Fruit fly (Drosophila melanogaster) whole organism, embryonic: Measurements from ENCODE around the gene CG17343.
A peak's percentile ranks its signal among the peaks of the same experiment; 100 is the strongest.

Experiments used
- ATbp ChIP-seq: fragments of 200-800 bp; sonication (Bioruptor generic); optimal IDR thresholded peaks from 2 replicates; lab custom pipeline; 2017; ENCODE audit warnings: missing biosample characterization, mild to moderate bottlenecking, missing genetic modification characterization, missing genetic modification reagents
- Adf1 ChIP-seq: fragments of 200-800 bp; sonication (Bioruptor generic); IDR thresholded peaks from 2 replicates; pipeline ENCODE4 v1.3.6; 2022; ENCODE audit warnings: missing biosample characterization, missing genetic modification characterization
- Awh ChIP-seq: fragments of 200-800 bp; sonication (Bioruptor generic); IDR thresholded peaks from 2 replicates; pipeline ENCODE4, ENCODE4 v1.3.6; 2022; ENCODE audit warnings: missing biosample characterization, missing genetic modification characterization
- Bgb ChIP-seq: fragments of 200-800 bp; sonication (Bioruptor generic); IDR thresholded peaks from 2 replicates; pipeline ENCODE4 v1.3.6; 2022; ENCODE audit warnings: missing biosample characterization, missing genetic modification characterization; ENCODE audit not compliant: partially characterized antibody
- CG10321 ChIP-seq: fragments of 200-800 bp; sonication (Bioruptor generic); IDR thresholded peaks from 2 replicates; pipeline ENCODE4 v1.3.6; 2022; ENCODE audit warnings: missing biosample characterization, missing genetic modification characterization
- CG15601 ChIP-seq: fragments of 200-800 bp; sonication (Bioruptor generic); optimal IDR thresholded peaks from 3 replicates; lab custom pipeline; 2019; ENCODE audit warnings: missing biosample characterization, mild to moderate bottlenecking, missing genetic modification characterization, moderate library complexity
- CG18599 ChIP-seq: fragments of 200-800 bp; sonication (Bioruptor generic); optimal IDR thresholded peaks from 3 replicates; lab custom pipeline; 2017; ENCODE audit warnings: missing biosample characterization, missing genetic modification characterization, mild to moderate bottlenecking, moderate library complexity, missing genetic modification reagents
- CG2199 ChIP-seq: fragments of 200-800 bp; sonication (Bioruptor generic); IDR thresholded peaks from 3 replicates; pipeline ENCODE4 v1.3.6; 2022; ENCODE audit warnings: missing biosample characterization, missing genetic modification characterization
- CG31224 ChIP-seq: fragments of 200-800 bp; sonication (Bioruptor generic); IDR thresholded peaks from 2 replicates; pipeline ENCODE4 v1.3.6; 2022; ENCODE audit warnings: missing biosample characterization, missing genetic modification characterization
- CG32532 ChIP-seq: fragments of 200-800 bp; sonication (Bioruptor generic); IDR thresholded peaks from 2 replicates; pipeline ENCODE4 v1.3.6; 2022; ENCODE audit warnings: missing biosample characterization, missing genetic modification characterization
- CG3838 ChIP-seq: fragments of 200-800 bp; sonication (Bioruptor generic); optimal IDR thresholded peaks from 3 replicates; lab custom pipeline; 2016; ENCODE audit warnings: missing biosample characterization, missing genetic modification characterization
- CG6765 ChIP-seq: fragments of 200-800 bp; sonication (Bioruptor generic); optimal IDR thresholded peaks from 3 replicates; lab custom pipeline; 2017; ENCODE audit warnings: missing biosample characterization, mild to moderate bottlenecking, missing genetic modification characterization
- CG6791 ChIP-seq: fragments of 200-800 bp; sonication (Bioruptor generic); IDR thresholded peaks from 3 replicates; pipeline ENCODE4 v1.3.6; 2022; ENCODE audit warnings: missing biosample characterization, missing genetic modification characterization; ENCODE audit not compliant: partially characterized antibody
- CG6813 ChIP-seq: fragments of 200-800 bp; sonication (Bioruptor generic); optimal IDR thresholded peaks from 2 replicates; lab custom pipeline; 2017; ENCODE audit warnings: missing biosample characterization, missing genetic modification characterization, mild to moderate bottlenecking, moderate library complexity, missing genetic modification reagents
- CG7745 ChIP-seq: fragments of 200-800 bp; sonication (Bioruptor generic); optimal IDR thresholded peaks from 2 replicates; lab custom pipeline; 2018; ENCODE audit warnings: missing biosample characterization, mild to moderate bottlenecking, missing genetic modification characterization, moderate library complexity
- CG8924 ChIP-seq: fragments of 200-800 bp; optimal IDR thresholded peaks from 3 replicates; lab custom pipeline; 2019; ENCODE audit warnings: missing biosample characterization, mild to moderate bottlenecking, missing genetic modification characterization, moderate library complexity
- CG9609 ChIP-seq: fragments of 200-800 bp; sonication (Bioruptor generic); optimal IDR thresholded peaks from 3 replicates; lab custom pipeline; 2016; ENCODE audit warnings: missing biosample characterization, missing genetic modification characterization
- CG9797 ChIP-seq: fragments of 200-800 bp; sonication (Bioruptor generic); optimal IDR thresholded peaks from 3 replicates; lab custom pipeline; 2018; ENCODE audit warnings: missing biosample characterization, mild to moderate bottlenecking, missing genetic modification characterization
- CoRest ChIP-seq: fragments of 200-800 bp; sonication (Bioruptor generic); optimal IDR thresholded peaks from 3 replicates; lab custom pipeline; 2018; ENCODE audit warnings: missing biosample characterization, mild to moderate bottlenecking, missing genetic modification characterization, moderate library complexity
- Deaf1 ChIP-seq: fragments of 200-800 bp; optimal IDR thresholded peaks from 3 replicates; lab custom pipeline; 2019; ENCODE audit warnings: missing biosample characterization, mild to moderate bottlenecking, missing genetic modification characterization, moderate library complexity
- Dll ChIP-seq: fragments of 200-800 bp; sonication (Bioruptor generic); IDR thresholded peaks from 4 replicates; pipeline ENCODE4 v1.3.6; 2022; ENCODE audit warnings: missing biosample characterization, missing genetic modification characterization; ENCODE audit not compliant: partially characterized antibody
- GATAe ChIP-seq: fragments of 200-800 bp; sonication (Bioruptor generic); conservative IDR thresholded peaks from 2 replicates; pipeline ENCODE4 v1.3.6; 2022; ENCODE audit warnings: missing biosample characterization, missing genetic modification characterization
- H2.0 ChIP-seq: fragments of 200-800 bp; sonication (Bioruptor generic); IDR thresholded peaks from 2 replicates; pipeline ENCODE4 v1.3.6; 2022; ENCODE audit warnings: missing biosample characterization, missing genetic modification characterization
- HHEX ChIP-seq: fragments of 200-800 bp; sonication (Bioruptor generic); optimal IDR thresholded peaks from 3 replicates; lab custom pipeline; 2017; ENCODE audit warnings: missing biosample characterization, mild to moderate bottlenecking, missing genetic modification characterization, missing genetic modification reagents
- Hey ChIP-seq: fragments of 200-800 bp; sonication (Bioruptor generic); optimal IDR thresholded peaks from 3 replicates; lab custom pipeline; 2018; ENCODE audit warnings: missing biosample characterization, mild to moderate bottlenecking, missing genetic modification characterization
- Pdp1 ChIP-seq, 2 experiments: fragments of 200-800 bp; sonication (Bioruptor generic); optimal IDR thresholded peaks; 3 replicates each; lab custom pipeline; 2016; ENCODE audit warnings: missing biosample characterization in 2 of 2, missing genetic modification characterization in 2 of 2, mild to moderate bottlenecking in 1 of 2, moderate library complexity in 1 of 2
- Side ChIP-seq: fragments of 200-800 bp; sonication (Bioruptor generic); optimal IDR thresholded peaks from 2 replicates; lab custom pipeline; 2016; ENCODE audit warnings: missing biosample characterization, missing genetic modification characterization
- Trl ChIP-seq, 3 experiments: fragments of >200 bp in 2 of 3; fragments of 200-800 bp in 1 of 3; sonication (Bioruptor generic) in 1 of 3; optimal IDR thresholded peaks; 2 replicates in 1 of 3; 3 replicates in 2 of 3; lab custom pipeline; 2016 to 2017; ENCODE audit warnings: missing biosample characterization in 1 of 3, missing genetic modification characterization in 1 of 3
- abd-A ChIP-seq: fragments of 200-800 bp; sonication (Bioruptor generic); optimal IDR thresholded peaks from 3 replicates; lab custom pipeline; 2019; ENCODE audit warnings: missing biosample characterization, mild to moderate bottlenecking, missing genetic modification characterization, moderate library complexity
- ac ChIP-seq: fragments of 200-800 bp; sonication (Bioruptor generic); optimal IDR thresholded peaks from 3 replicates; lab custom pipeline; 2017; ENCODE audit warnings: missing biosample characterization, mild to moderate bottlenecking, missing genetic modification characterization
- cg ChIP-seq: fragments of 200-800 bp; sonication (Bioruptor generic); optimal IDR thresholded peaks from 3 replicates; lab custom pipeline; 2019; ENCODE audit warnings: missing biosample characterization, mild to moderate bottlenecking, missing genetic modification characterization, moderate library complexity
- ci ChIP-seq: fragments of 200-800 bp; sonication (Bioruptor generic); IDR thresholded peaks from 3 replicates; pipeline ENCODE4 v1.3.6; 2022; ENCODE audit warnings: missing biosample characterization, missing genetic modification characterization
- corto ChIP-seq: fragments of 200-800 bp; sonication (Bioruptor generic); optimal IDR thresholded peaks from 2 replicates; lab custom pipeline; 2016; ENCODE audit warnings: missing biosample characterization, mild to moderate bottlenecking, missing genetic modification characterization, moderate library complexity
- ewg ChIP-seq: fragments of 200-800 bp; sonication (Bioruptor generic); optimal IDR thresholded peaks from 3 replicates; lab custom pipeline; 2017; ENCODE audit warnings: mild to moderate bottlenecking, missing biosample characterization, missing genetic modification reagents, missing genetic modification characterization
- grn ChIP-seq: fragments of 200-800 bp; sonication (Bioruptor generic); optimal IDR thresholded peaks from 3 replicates; lab custom pipeline; 2017; ENCODE audit warnings: missing biosample characterization, missing genetic modification characterization
- ind ChIP-seq: fragments of 200-800 bp; sonication (Bioruptor generic); optimal IDR thresholded peaks from 3 replicates; lab custom pipeline; 2016; ENCODE audit warnings: missing biosample characterization, missing genetic modification characterization
- lbe ChIP-seq: fragments of 200-800 bp; sonication (Bioruptor generic); optimal IDR thresholded peaks from 2 replicates; lab custom pipeline; 2016; ENCODE audit warnings: missing biosample characterization, mild to moderate bottlenecking, missing genetic modification characterization
- maf-S ChIP-seq: fragments of 200-800 bp; sonication (Bioruptor generic); optimal IDR thresholded peaks from 2 replicates; lab custom pipeline; 2016; ENCODE audit warnings: missing biosample characterization, missing genetic modification characterization
- mirr ChIP-seq: fragments of 200-800 bp; sonication (Bioruptor generic); optimal IDR thresholded peaks from 3 replicates; lab custom pipeline; 2018; ENCODE audit warnings: missing biosample characterization, mild to moderate bottlenecking, missing genetic modification characterization
- pan ChIP-seq, 4 experiments: fragments of >200 bp in 3 of 4; fragments of 200-800 bp in 1 of 4; sonication (Bioruptor generic) in 1 of 4; optimal IDR thresholded peaks in 3 of 4; IDR thresholded peaks in 1 of 4; 2 replicates each; pipeline versions ENCODE4 v1.3.6 to Lab custom; 2017 to 2022; ENCODE audit warnings: missing biosample characterization in 2 of 4, missing genetic modification characterization in 2 of 4, mixed read lengths in 1 of 4
- prd ChIP-seq, 3 experiments: fragments of >200 bp in 2 of 3; fragments of 200-800 bp in 1 of 3; sonication (Bioruptor generic) in 1 of 3; optimal IDR thresholded peaks in 2 of 3; IDR thresholded peaks in 1 of 3; 2 replicates in 2 of 3; 3 replicates in 1 of 3; pipeline versions ENCODE4 v1.3.6 to Lab custom; 2017 to 2022; ENCODE audit warnings: missing biosample characterization in 1 of 3, missing genetic modification characterization in 1 of 3
- ranshi ChIP-seq: fragments of 200-800 bp; sonication (Bioruptor generic); IDR thresholded peaks from 2 replicates; pipeline ENCODE4 v1.3.6; 2022; ENCODE audit warnings: missing biosample characterization, missing genetic modification characterization
- sd ChIP-seq: fragments of 200-800 bp; sonication (Bioruptor generic); optimal IDR thresholded peaks from 3 replicates; lab custom pipeline; 2018; ENCODE audit warnings: missing biosample characterization, mild to moderate bottlenecking, missing genetic modification characterization, moderate library complexity
- tin ChIP-seq: fragments of 200-800 bp; sonication (Bioruptor generic); optimal IDR thresholded peaks from 3 replicates; lab custom pipeline; 2016; ENCODE audit warnings: missing biosample characterization, missing genetic modification characterization
- usp ChIP-seq: fragments of >200 bp; optimal IDR thresholded peaks from 2 replicates; lab custom pipeline; 2017; ENCODE audit warnings: missing biosample characterization, missing genetic modification characterization
- vvl ChIP-seq: fragments of 200-800 bp; sonication (Bioruptor generic); IDR thresholded peaks from 2 replicates; pipeline ENCODE4 v1.3.6; 2022; ENCODE audit warnings: missing biosample characterization, missing genetic modification characterization
- zen2 ChIP-seq: fragments of 200-800 bp; sonication (Bioruptor generic); IDR thresholded peaks from 3 replicates; pipeline ENCODE4 v1.3.6; 2022; ENCODE audit warnings: missing biosample characterization, missing genetic modification characterization; ENCODE audit not compliant: partially characterized antibody

The CG17343 gene

DNA sequence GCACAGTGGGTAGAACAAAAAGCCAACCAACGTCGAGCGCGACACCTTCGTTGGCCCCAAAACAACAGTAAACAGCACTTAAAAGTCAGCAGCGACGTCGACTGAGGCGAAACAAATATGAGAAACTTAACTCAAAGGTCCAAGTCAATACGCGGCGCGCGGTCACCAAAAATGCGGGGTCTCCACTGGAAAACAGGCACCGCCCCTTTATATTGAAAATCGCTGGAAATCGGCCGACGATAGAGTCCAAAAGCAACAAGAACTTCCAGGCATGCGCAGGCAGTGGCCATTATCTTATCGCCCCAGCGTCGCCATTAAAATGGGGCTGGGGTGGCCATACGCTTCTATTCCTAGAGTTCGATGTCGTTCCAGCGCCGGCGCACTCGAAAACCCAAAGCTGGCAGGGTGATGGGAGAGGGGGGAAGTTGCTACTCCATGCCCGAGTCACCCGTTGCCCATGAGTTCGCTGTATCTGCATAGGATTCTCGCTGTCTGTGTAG is 43.7 kb downstream of the CG17343 start, which contains the start of gene Lim3 (continued):
- TF ChIP-seq GATAe (GFP tag; lab: Robert Waterston, UW) (peak; percentile 86), ewg (peak; percentile 97), grn (GFP tag; lab: Kevin White, UChicago) (peak; percentile 12), mirr (GFP tag; lab: Kevin White, UChicago) (no peak), usp (GFP tag; lab: Kevin White, UChicago) (no peak), zen2 (GFP tag; lab: Robert Waterston, UW) (peak; percentile 32; the same call in 1 of the 3 replicates), Adf1 (GFP tag; lab: Robert Waterston, UW) (peak; percentile 68), CG6791 (0 out of 3 replicates have a peak, but pooled peaks have one; percentile 5), CG9797 (no peak), abd-A (tag; lab: Kevin White, UChicago) (peak; percentile 67), CG6813 (GFP tag; lab: Kevin White, UChicago) (no peak), CG32532 (0 out of 2 replicates have a peak, but pooled peaks have one; percentile 14), Hey (tag; lab: Kevin White, UChicago) (peak; percentile 88), sd (tag; lab: Kevin White, UChicago) (peak; percentile 82), ci (peak; percentile 66; the same call in 1 of the 3 replicates), Bgb (peak; percentile 25; the same call in 1 of the 2 replicates), ranshi (no peak), HHEX (GFP tag; lab: Kevin White, UChicago) (no peak), pan (optimal IDR thresholded peaks at IDR 0.05; lab: Kevin White, UChicago) (no peak), pan (GFP tag; optimal IDR thresholded peaks at IDR 0.05 in 1 of 2, IDR thresholded peaks at IDR 0.05 in 1 of 2) (peak in 1 of 2 experiments; percentile 9), ATbp (GFP tag; lab: Kevin White, UChicago) (no peak), CG2199 (GFP tag; lab: Robert Waterston, UW) (0 out of 3 replicates have a peak, but pooled peaks have one; percentile 41), CoRest (tag; lab: Kevin White, UChicago) (no peak)

DNA sequence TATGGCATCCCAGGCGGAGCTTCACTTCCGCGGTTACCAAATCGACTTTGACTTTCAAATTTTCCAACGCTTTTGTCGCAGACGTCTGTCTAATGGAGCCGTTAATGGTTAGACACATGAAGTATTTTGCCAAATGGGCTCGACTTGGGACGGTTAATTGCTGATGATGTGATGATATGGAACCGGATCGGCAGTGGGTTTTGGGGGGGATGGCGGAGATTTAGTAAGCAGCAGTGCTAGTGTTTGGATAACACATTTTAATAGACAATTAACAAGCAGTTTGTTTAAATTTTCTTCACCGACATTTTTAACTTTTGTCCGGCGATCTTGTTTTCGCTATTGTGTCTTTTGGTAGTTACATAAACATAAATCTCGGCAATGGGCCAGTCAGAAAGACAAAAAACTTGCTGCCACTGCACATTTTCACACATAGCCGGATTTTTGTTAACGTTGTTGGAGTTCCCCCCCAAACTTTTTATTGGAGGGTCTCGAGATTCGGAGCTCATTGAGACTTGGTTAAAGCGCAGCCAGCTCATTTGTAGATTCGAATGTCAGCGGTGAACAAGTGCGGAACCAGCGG is 45.0 kb downstream of the CG17343 start, which contains the start of gene amd:
TSS of gene amd (plus strand) at position 530 of the 580 bp plus-strand sequence.
- no peak for TF ChIP-seq CG3838 (GFP tag; lab: Kevin White, UChicago)
- TF ChIP-seq CG10321 (GFP tag; lab: Robert Waterston, UW): no peak
- TF ChIP-seq corto (GFP tag; lab: Kevin White, UChicago): no peak
- TF ChIP-seq Pdp1 (GFP tag; optimal IDR thresholded peaks at IDR 0.05; lab: Kevin White, UChicago): peak in 1 of 2 experiments; percentile 53
- TF ChIP-seq CG8924: no peak
- no peak for TF ChIP-seq ind (GFP tag; lab: Kevin White, UChicago)
- no peak for TF ChIP-seq CG6765 (GFP tag; lab: Kevin White, UChicago)
- TF ChIP-seq CG9609 (GFP tag; lab: Kevin White, UChicago): no peak
- no peak for TF ChIP-seq maf-S (GFP tag; lab: Kevin White, UChicago)
- TF ChIP-seq CG18599 (GFP tag; lab: Kevin White, UChicago): no peak
- TF ChIP-seq vvl (GFP tag; lab: Robert Waterston, UW): peak; percentile 46; the same call in 1 of the 2 replicates
- no peak for TF ChIP-seq lbe (GFP tag; lab: Kevin White, UChicago)
- TF ChIP-seq CG15601: no peak
- TF ChIP-seq prd (optimal IDR thresholded peaks at IDR 0.05; lab: Kevin White, UChicago): no peak
- no peak for TF ChIP-seq prd (GFP tag; IDR thresholded peaks at IDR 0.05; lab: Robert Waterston, UW)
- TF ChIP-seq Side (GFP tag; lab: Kevin White, UChicago): no peak
- no peak for TF ChIP-seq tin (GFP tag; lab: Kevin White, UChicago)
- TF ChIP-seq grn (GFP tag; lab: Kevin White, UChicago): peak; percentile 49
- peak; percentile 66; the same call in 1 of the 2 replicates for TF ChIP-seq Awh
- peak; percentile 72 for TF ChIP-seq abd-A (tag; lab: Kevin White, UChicago)
- TF ChIP-seq Deaf1 (tag; lab: Kevin White, UChicago): no peak
- TF ChIP-seq H2.0 (GFP tag; lab: Robert Waterston, UW): no peak
- no peak for TF ChIP-seq ac (GFP tag; lab: Kevin White, UChicago)
- no peak for TF ChIP-seq Dll
- no peak for TF ChIP-seq CG31224 (GFP tag; lab: Robert Waterston, UW)
- TF ChIP-seq Trl (optimal IDR thresholded peaks at IDR 0.05; lab: Kevin White, UChicago): no peak
- TF ChIP-seq Trl (GFP tag; optimal IDR thresholded peaks at IDR 0.05; lab: Kevin White, UChicago): no peak
- no peak for TF ChIP-seq cg (GFP tag; lab: Kevin White, UChicago)
- no peak for TF ChIP-seq CG7745
